Worm (Caenorhabditis elegans) whole organism, late embryonic: ENCODE data around the gene F29F11.20.
A peak's percentile ranks its signal among the peaks of the same experiment; 100 is the strongest.

Experiments
- C08G9.2 ChIP-seq: sonication (generic microtip); optimal IDR thresholded peaks from 2 replicates; lab custom pipeline; 2016; ENCODE audit warnings: mild to moderate bottlenecking, missing genetic modification characterization, moderate library complexity, missing compliant biosample characterization
- K02D7.2 ChIP-seq: sonication (generic microtip); optimal IDR thresholded peaks from 2 replicates; lab custom pipeline; 2017; ENCODE audit warnings: mild to moderate bottlenecking, missing genetic modification characterization, missing compliant biosample characterization
- T23F11.4 ChIP-seq: fragments of 200-800 bp; sonication (Bioruptor generic); optimal IDR thresholded peaks from 2 replicates; lab custom pipeline; 2018; ENCODE audit warnings: mild to moderate bottlenecking, missing genetic modification characterization, missing compliant biosample characterization
- ceh-18 ChIP-seq: sonication (generic microtip); optimal IDR thresholded peaks from 2 replicates; lab custom pipeline; 2016; ENCODE audit warnings: missing genetic modification characterization, missing compliant biosample characterization
- ceh-19 ChIP-seq: fragments of 200-800 bp; sonication (Bioruptor generic); optimal IDR thresholded peaks from 2 replicates; lab custom pipeline; 2018; ENCODE audit warnings: mild to moderate bottlenecking, missing genetic modification characterization, missing compliant biosample characterization
- ceh-2 ChIP-seq: sonication (generic microtip); optimal IDR thresholded peaks from 2 replicates; lab custom pipeline; 2016; ENCODE audit warnings: missing genotype, missing genetic modification characterization, missing compliant biosample characterization
- ceh-22 ChIP-seq: sonication (generic microtip); optimal IDR thresholded peaks from 2 replicates; lab custom pipeline; 2017; ENCODE audit warnings: missing biosample characterization, missing genetic modification characterization
- ceh-30 ChIP-seq: fragments of 150-350 bp; optimal IDR thresholded peaks from 2 replicates; lab custom pipeline; 2014; ENCODE audit warnings: missing biosample characterization, missing genetic modification characterization
- ceh-31 ChIP-seq: sonication (generic microtip); optimal IDR thresholded peaks from 2 replicates; lab custom pipeline; 2016; ENCODE audit warnings: missing genetic modification characterization, missing compliant biosample characterization
- ceh-34 ChIP-seq: sonication (generic microtip); optimal IDR thresholded peaks from 2 replicates; lab custom pipeline; 2016; ENCODE audit warnings: mild to moderate bottlenecking, missing genetic modification characterization, missing compliant biosample characterization
- dmd-4 ChIP-seq: sonication (generic microtip); optimal IDR thresholded peaks from 2 replicates; lab custom pipeline; 2016; ENCODE audit warnings: borderline replicate concordance, missing genetic modification characterization, missing compliant biosample characterization
- elt-4 ChIP-seq: sonication (generic microtip); optimal IDR thresholded peaks from 2 replicates; lab custom pipeline; 2016; ENCODE audit warnings: missing genetic modification characterization, missing compliant biosample characterization
- fax-1 ChIP-seq: sonication (generic microtip); optimal IDR thresholded peaks from 2 replicates; lab custom pipeline; 2016; ENCODE audit warnings: missing genotype, missing genetic modification characterization, missing compliant biosample characterization
- gmeb-2 ChIP-seq: sonication (generic microtip); optimal IDR thresholded peaks from 2 replicates; lab custom pipeline; 2016; ENCODE audit warnings: missing genetic modification characterization, inconsistent platforms, missing compliant biosample characterization
- hlh-30 ChIP-seq: sonication (generic microtip); optimal IDR thresholded peaks from 2 replicates; lab custom pipeline; 2017; ENCODE audit warnings: antibody characterized with exemption, missing genetic modification characterization, missing compliant biosample characterization; ENCODE audit not compliant: insufficient read depth
- hlh-6 ChIP-seq: sonication (generic microtip); optimal IDR thresholded peaks from 2 replicates; lab custom pipeline; 2016; ENCODE audit warnings: missing genotype, missing genetic modification characterization, missing compliant biosample characterization
- lim-6 ChIP-seq: sonication (generic microtip); optimal IDR thresholded peaks from 2 replicates; lab custom pipeline; 2016; ENCODE audit warnings: missing genetic modification characterization, missing compliant biosample characterization
- lin-11 ChIP-seq: fragments of 200-800 bp; sonication (Bioruptor generic); optimal IDR thresholded peaks from 2 replicates; lab custom pipeline; 2018; ENCODE audit warnings: mild to moderate bottlenecking, missing genetic modification characterization, missing compliant biosample characterization
- nfya-1 ChIP-seq: sonication (generic microtip); optimal IDR thresholded peaks from 2 replicates; lab custom pipeline; 2017; ENCODE audit warnings: missing genetic modification characterization, mild to moderate bottlenecking, missing compliant biosample characterization, antibody characterized with exemption, moderate library complexity
- nhr-11 ChIP-seq: fragments of 150-350 bp; optimal IDR thresholded peaks from 2 replicates; lab custom pipeline; 2014; ENCODE audit warnings: missing biosample characterization, missing genetic modification characterization
- nhr-232 ChIP-seq: sonication (generic microtip); optimal IDR thresholded peaks from 2 replicates; lab custom pipeline; 2016; ENCODE audit warnings: missing genetic modification characterization, missing compliant biosample characterization
- npax-4 ChIP-seq: sonication (generic microtip); optimal IDR thresholded peaks from 2 replicates; lab custom pipeline; 2016; ENCODE audit warnings: missing genetic modification characterization, missing compliant biosample characterization
- pat-9 ChIP-seq: fragments of 200-800 bp; sonication (Bioruptor generic); optimal IDR thresholded peaks from 2 replicates; lab custom pipeline; 2018; ENCODE audit warnings: mild to moderate bottlenecking, missing genetic modification characterization, moderate library complexity, missing compliant biosample characterization
- pha-4 ChIP-seq: fragments of 150-350 bp; optimal IDR thresholded peaks from 2 replicates; lab custom pipeline; 2018; ENCODE audit warnings: missing biosample characterization, missing genetic modification reagents, missing genetic modification characterization
- pqm-1 ChIP-seq: sonication (generic microtip); optimal IDR thresholded peaks from 2 replicates; lab custom pipeline; 2016; ENCODE audit warnings: missing genetic modification characterization, missing compliant biosample characterization
- ref-2 ChIP-seq: sonication (generic microtip); optimal IDR thresholded peaks from 2 replicates; lab custom pipeline; 2016; ENCODE audit warnings: missing genetic modification characterization, missing compliant biosample characterization
- sdc-2 ChIP-seq: sonication (generic microtip); optimal IDR thresholded peaks from 2 replicates; lab custom pipeline; 2016; ENCODE audit warnings: missing genotype, missing genetic modification characterization, missing compliant biosample characterization
- sox-2 ChIP-seq: fragments of 200-800 bp; sonication (Bioruptor generic); IDR thresholded peaks from 2 replicates; pipeline ENCODE4 v1.3.6; 2022; ENCODE audit warnings: missing genetic modification reagents, missing genetic modification characterization, missing compliant biosample characterization
- syd-9 ChIP-seq: sonication (generic microtip); optimal IDR thresholded peaks from 2 replicates; lab custom pipeline; 2016; ENCODE audit warnings: mild to moderate bottlenecking, missing genetic modification characterization, moderate library complexity, missing compliant biosample characterization
- tbx-7 ChIP-seq: sonication (generic microtip); optimal IDR thresholded peaks from 2 replicates; lab custom pipeline; 2016; ENCODE audit warnings: missing genotype, missing genetic modification characterization, missing compliant biosample characterization
- unc-86 ChIP-seq: sonication (generic microtip); optimal IDR thresholded peaks from 2 replicates; lab custom pipeline; 2016; ENCODE audit warnings: missing genetic modification characterization, missing compliant biosample characterization
- zip-5 ChIP-seq: sonication (generic microtip); optimal IDR thresholded peaks from 2 replicates; lab custom pipeline; 2016; ENCODE audit warnings: missing genetic modification characterization, missing compliant biosample characterization

F29F11.20 gene

ce11 chrV:10654165-10654564, 33.5 kb upstream of the F29F11.20 start, which contains the start of gene ugt-35:
TSS of gene ugt-35 (minus strand) at chrV:10654265.
- TF ChIP-seq lim-6 (no peak), K02D7.2 (tag; lab: Kevin White, UChicago) (no peak), ceh-19 (GFP tag; lab: Kevin White, UChicago) (no peak), ref-2 (tag; lab: Kevin White, UChicago) (no peak), lin-11 (tag; lab: Kevin White, UChicago) (no peak), hlh-6 (tag; lab: Kevin White, UChicago) (no peak), dmd-4 (tag; lab: Kevin White, UChicago) (no peak), pat-9 (no peak), pqm-1 (tag; lab: Kevin White, UChicago) (no peak), T23F11.4 (GFP tag; lab: Kevin White, UChicago) (no peak), tbx-7 (no peak), syd-9 (tag; lab: Kevin White, UChicago) (no peak), npax-4 (tag; lab: Kevin White, UChicago) (no peak)

- TF ChIP-seq ceh-31: no peak
- TF ChIP-seq ceh-30 (tag; lab: Kevin White, UChicago): peak; percentile 22
- TF ChIP-seq, all 69 proteins: peak for 1
Measured at ce11 chrV:10656958-10657357, 30.7 kb upstream of the F29F11.20 start, which contains the start of gene ugt-34. TSS of gene ugt-34 (minus strand) at chrV:10656978.

- TF ChIP-seq T23F11.4 (GFP tag; lab: Kevin White, UChicago): no peak
- no peak for TF ChIP-seq elt-4 (tag; lab: Kevin White, UChicago)
- TF ChIP-seq nfya-1 (tag; lab: Kevin White, UChicago): peak; percentile 30
Measured at ce11 chrV:10657959-10658358, 29.7 kb upstream of the F29F11.20 start, which contains the start of gene tut-2. TSS of gene tut-2 (plus strand) at chrV:10658235.

ce11 chrV:10659343-10659742, 28.4 kb upstream of the F29F11.20 start:
- TF ChIP-seq C08G9.2 (no peak), hlh-30 (tag; lab: Kevin White, UChicago) (no peak), nhr-11 (tag; lab: Kevin White, UChicago) (no peak), nfya-1 (tag; lab: Kevin White, UChicago) (no peak), nhr-232 (tag; lab: Kevin White, UChicago) (no peak), ceh-2 (tag; lab: Kevin White, UChicago) (no peak), zip-5 (tag; lab: Kevin White, UChicago) (no peak), ceh-34 (tag; lab: Kevin White, UChicago) (no peak), ceh-22 (tag; lab: Kevin White, UChicago) (no peak), sox-2 (GFP tag; lab: Robert Waterston, UW) (no peak), unc-86 (tag; lab: Kevin White, UChicago) (no peak), pqm-1 (tag; lab: Kevin White, UChicago) (no peak), fax-1 (no peak)

- TF ChIP-seq gmeb-2 (tag; lab: Kevin White, UChicago) (no peak), ceh-19 (GFP tag; lab: Kevin White, UChicago) (no peak), sox-2 (GFP tag; lab: Robert Waterston, UW) (no peak), ceh-18 (tag; lab: Kevin White, UChicago) (no peak), pha-4 (no peak), ceh-22 (tag; lab: Kevin White, UChicago) (no peak), sdc-2 (tag; lab: Kevin White, UChicago) (no peak)
- TF ChIP-seq, all 69 proteins: peak for 0
Measured at ce11 chrV:10661417-10661945, 26.2 kb upstream of the F29F11.20 start, which contains the start of gene sqv-4. TSS of gene sqv-4 (minus strand) at chrV:10661467.
